Fruit fly (Drosophila melanogaster) whole organism, embryonic: Measurements from ENCODE around the gene ClC-a.
A peak's percentile ranks its signal among the peaks of the same experiment; 100 is the strongest.

ENCODE experiments used
- ATbp ChIP-seq: fragments of 200-800 bp; sonication (Bioruptor generic); optimal IDR thresholded peaks from 2 replicates; lab custom pipeline; 2017; ENCODE audit warnings: missing biosample characterization, mild to moderate bottlenecking, missing genetic modification characterization, missing genetic modification reagents
- Antp ChIP-seq: fragments of 200-800 bp; sonication (Bioruptor generic); optimal IDR thresholded peaks from 3 replicates; lab custom pipeline; 2016; ENCODE audit warnings: missing biosample characterization, missing genetic modification characterization
- Asciz ChIP-seq: fragments of 200-800 bp; sonication (Bioruptor generic); optimal IDR thresholded peaks from 2 replicates; lab custom pipeline; 2017; ENCODE audit warnings: missing biosample characterization, mild to moderate bottlenecking, missing genetic modification characterization, missing genetic modification reagents
- C15 ChIP-seq: fragments of 200-800 bp; sonication (Bioruptor generic); IDR thresholded peaks from 3 replicates; pipeline ENCODE4 v1.3.6; 2022; ENCODE audit warnings: missing biosample characterization, missing genetic modification characterization
- CG10654 ChIP-seq: fragments of 200-800 bp; sonication (Bioruptor generic); optimal IDR thresholded peaks from 2 replicates; lab custom pipeline; 2016; ENCODE audit warnings: missing biosample characterization, missing genetic modification characterization
- CG12219 ChIP-seq: fragments of 200-800 bp; sonication (Bioruptor generic); optimal IDR thresholded peaks from 3 replicates; lab custom pipeline; 2018; ENCODE audit warnings: missing biosample characterization, mild to moderate bottlenecking, missing genetic modification characterization
- CG12236 ChIP-seq: fragments of 200-800 bp; sonication (Bioruptor generic); optimal IDR thresholded peaks from 2 replicates; lab custom pipeline; 2016; ENCODE audit warnings: missing biosample characterization, missing genetic modification characterization
- CG1233 ChIP-seq: fragments of 200-800 bp; sonication (Bioruptor generic); optimal IDR thresholded peaks from 4 replicates; lab custom pipeline; 2018; ENCODE audit warnings: missing biosample characterization, mild to moderate bottlenecking, missing genetic modification characterization
- CG17328 ChIP-seq: fragments of 200-800 bp; sonication (Bioruptor generic); IDR thresholded peaks from 2 replicates; pipeline ENCODE4 v1.3.6; 2022; ENCODE audit warnings: missing biosample characterization, missing genetic modification characterization
- CG17359 ChIP-seq: fragments of 200-800 bp; sonication (Bioruptor generic); optimal IDR thresholded peaks from 3 replicates; lab custom pipeline; 2018; ENCODE audit warnings: missing biosample characterization, mild to moderate bottlenecking, missing genetic modification characterization, moderate library complexity
- CG17912 ChIP-seq: fragments of 200-800 bp; sonication (Bioruptor generic); optimal IDR thresholded peaks from 2 replicates; lab custom pipeline; 2018; ENCODE audit warnings: missing biosample characterization, mild to moderate bottlenecking, missing genetic modification characterization
- CG2129 ChIP-seq: fragments of 200-800 bp; sonication (Bioruptor generic); IDR thresholded peaks from 2 replicates; pipeline ENCODE4 v1.3.6; 2022; ENCODE audit warnings: missing biosample characterization, missing genetic modification characterization; ENCODE audit not compliant: partially characterized antibody
- CG30431 ChIP-seq: fragments of 200-800 bp; sonication (Bioruptor generic); optimal IDR thresholded peaks from 2 replicates; lab custom pipeline; 2017; ENCODE audit warnings: missing biosample characterization, missing genetic modification characterization
- CG3065 ChIP-seq: fragments of 200-800 bp; sonication (Bioruptor generic); optimal IDR thresholded peaks from 2 replicates; lab custom pipeline; 2016; ENCODE audit warnings: missing biosample characterization, missing genetic modification characterization
- CG4854 ChIP-seq: fragments of 200-800 bp; sonication (Bioruptor generic); optimal IDR thresholded peaks from 2 replicates; lab custom pipeline; 2016; ENCODE audit warnings: missing biosample characterization, missing genetic modification characterization, inconsistent platforms
- CG7271 ChIP-seq: fragments of 200-800 bp; sonication (Bioruptor generic); optimal IDR thresholded peaks from 2 replicates; lab custom pipeline; 2018; ENCODE audit warnings: missing biosample characterization, mild to moderate bottlenecking, missing genetic modification characterization, moderate library complexity
- CG7987 ChIP-seq: fragments of 200-800 bp; sonication (Bioruptor generic); optimal IDR thresholded peaks from 2 replicates; lab custom pipeline; 2018; ENCODE audit warnings: missing biosample characterization, mild to moderate bottlenecking, missing genetic modification characterization, moderate library complexity
- CG9609 ChIP-seq: fragments of 200-800 bp; sonication (Bioruptor generic); optimal IDR thresholded peaks from 3 replicates; lab custom pipeline; 2016; ENCODE audit warnings: missing biosample characterization, missing genetic modification characterization
- CG9876 ChIP-seq: fragments of 200-800 bp; sonication (Bioruptor generic); optimal IDR thresholded peaks from 2 replicates; lab custom pipeline; 2016; ENCODE audit warnings: missing biosample characterization, missing genetic modification characterization
- D ChIP-seq, 2 experiments: fragments of 200-800 bp in 1 of 2; fragments of >200 bp in 1 of 2; sonication (Bioruptor generic) in 1 of 2; optimal IDR thresholded peaks; 2 replicates in 1 of 2; 3 replicates in 1 of 2; lab custom pipeline; 2017; ENCODE audit warnings: mild to moderate bottlenecking in 1 of 2, missing biosample characterization in 1 of 2, missing genetic modification characterization in 1 of 2, missing genetic modification reagents in 1 of 2
- Deaf1 ChIP-seq: fragments of 200-800 bp; optimal IDR thresholded peaks from 3 replicates; lab custom pipeline; 2019; ENCODE audit warnings: missing biosample characterization, mild to moderate bottlenecking, missing genetic modification characterization, moderate library complexity
- Dek ChIP-seq: fragments of 200-800 bp; sonication (Bioruptor generic); optimal IDR thresholded peaks from 3 replicates; lab custom pipeline; 2019; ENCODE audit warnings: missing biosample characterization, mild to moderate bottlenecking, missing genetic modification characterization, moderate library complexity
- Dp ChIP-seq: fragments of 200-800 bp; sonication (Bioruptor generic); optimal IDR thresholded peaks from 2 replicates; lab custom pipeline; 2018; ENCODE audit warnings: missing biosample characterization, mild to moderate bottlenecking, missing genetic modification characterization, moderate library complexity
- Drgx ChIP-seq: fragments of 200-800 bp; sonication (Bioruptor generic); IDR thresholded peaks from 2 replicates; pipeline ENCODE4 v1.3.6; 2022; ENCODE audit warnings: missing biosample characterization, missing genetic modification characterization
- H2.0 ChIP-seq: fragments of 200-800 bp; sonication (Bioruptor generic); IDR thresholded peaks from 2 replicates; pipeline ENCODE4 v1.3.6; 2022; ENCODE audit warnings: missing biosample characterization, missing genetic modification characterization
- Hr39 ChIP-seq: fragments of >200 bp; optimal IDR thresholded peaks from 2 replicates; lab custom pipeline; 2017
- Oaz ChIP-seq: fragments of 200-800 bp; sonication (Bioruptor generic); IDR thresholded peaks from 2 replicates; pipeline ENCODE4 v1.3.6; 2022; ENCODE audit warnings: missing biosample characterization, missing genetic modification characterization
- PHDP ChIP-seq: fragments of 200-800 bp; sonication (Bioruptor generic); optimal IDR thresholded peaks from 3 replicates; lab custom pipeline; 2018; ENCODE audit warnings: missing biosample characterization, mild to moderate bottlenecking, missing genetic modification characterization, moderate library complexity
- Pdp1 ChIP-seq, 2 experiments: fragments of 200-800 bp; sonication (Bioruptor generic); optimal IDR thresholded peaks; 3 replicates each; lab custom pipeline; 2016; ENCODE audit warnings: missing biosample characterization in 2 of 2, missing genetic modification characterization in 2 of 2, mild to moderate bottlenecking in 1 of 2, moderate library complexity in 1 of 2
- Ravus ChIP-seq: fragments of 200-800 bp; sonication (Bioruptor generic); IDR thresholded peaks from 2 replicates; pipeline ENCODE4 v1.3.6; 2022; ENCODE audit warnings: missing biosample characterization, missing genetic modification characterization
- az2 ChIP-seq: fragments of 200-800 bp; sonication (Bioruptor generic); optimal IDR thresholded peaks from 3 replicates; lab custom pipeline; 2016; ENCODE audit warnings: missing biosample characterization, missing genetic modification characterization
- bsh ChIP-seq, 2 experiments: fragments of 200-800 bp; sonication (Bioruptor generic); optimal IDR thresholded peaks; 2 replicates each; lab custom pipeline; 2017 to 2018; ENCODE audit warnings: mild to moderate bottlenecking in 2 of 2, missing biosample characterization in 2 of 2, missing genetic modification characterization in 2 of 2, moderate library complexity in 1 of 2
- btn ChIP-seq: fragments of 200-800 bp; sonication (Bioruptor generic); optimal IDR thresholded peaks from 2 replicates; lab custom pipeline; 2016; ENCODE audit warnings: missing biosample characterization, missing genetic modification characterization
- ci ChIP-seq: fragments of 200-800 bp; sonication (Bioruptor generic); IDR thresholded peaks from 3 replicates; pipeline ENCODE4 v1.3.6; 2022; ENCODE audit warnings: missing biosample characterization, missing genetic modification characterization
- dimm ChIP-seq: fragments of 200-800 bp; sonication (Bioruptor generic); IDR thresholded peaks from 2 replicates; pipeline ENCODE4 v1.3.6; 2022; ENCODE audit warnings: missing biosample characterization, missing genetic modification characterization
- disco-r ChIP-seq: fragments of 200-800 bp; sonication (Bioruptor generic); optimal IDR thresholded peaks from 2 replicates; lab custom pipeline; 2016; ENCODE audit warnings: missing biosample characterization, missing genetic modification characterization
- en ChIP-seq: fragments of 200-800 bp; sonication (Bioruptor generic); optimal IDR thresholded peaks from 2 replicates; lab custom pipeline; 2016; ENCODE audit warnings: missing biosample characterization, missing genetic modification characterization
- lola ChIP-seq, 3 experiments: fragments of >200 bp in 2 of 3; fragments of 200-800 bp in 1 of 3; sonication (Bioruptor generic) in 1 of 3; optimal IDR thresholded peaks; 2 replicates each; lab custom pipeline; 2017 to 2019; ENCODE audit warnings: missing biosample characterization in 3 of 3, missing genetic modification characterization in 3 of 3, mild to moderate bottlenecking in 1 of 3, moderate library complexity in 1 of 3
- nerfin-2 ChIP-seq: fragments of 200-800 bp; sonication (Bioruptor generic); IDR thresholded peaks from 2 replicates; pipeline ENCODE4 v1.3.6; 2022; ENCODE audit warnings: missing biosample characterization, missing genetic modification characterization; ENCODE audit not compliant: partially characterized antibody
- rib ChIP-seq: fragments of 200-800 bp; sonication (Bioruptor generic); IDR thresholded peaks from 2 replicates; pipeline ENCODE4 v1.3.6; 2022; ENCODE audit warnings: missing biosample characterization, missing genetic modification characterization
- sc ChIP-seq, 3 experiments: fragments of >200 bp in 2 of 3; fragments of 200-800 bp in 1 of 3; sonication (Bioruptor generic) in 1 of 3; optimal IDR thresholded peaks; 2 replicates in 2 of 3; 3 replicates in 1 of 3; lab custom pipeline; 2017; ENCODE audit warnings: mild to moderate bottlenecking in 1 of 3, missing biosample characterization in 1 of 3, missing genetic modification characterization in 1 of 3, missing genetic modification reagents in 1 of 3
- schlank ChIP-seq: fragments of 200-800 bp; sonication (Bioruptor generic); optimal IDR thresholded peaks from 2 replicates; lab custom pipeline; 2018; ENCODE audit warnings: missing biosample characterization, mild to moderate bottlenecking, missing genetic modification characterization
- seq ChIP-seq: fragments of 200-800 bp; sonication (Bioruptor generic); IDR thresholded peaks from 2 replicates; pipeline ENCODE4 v1.3.6; 2022; ENCODE audit warnings: missing biosample characterization, missing genetic modification characterization
- shn ChIP-seq: fragments of 200-800 bp; sonication (Bioruptor generic); optimal IDR thresholded peaks from 3 replicates; lab custom pipeline; 2016; ENCODE audit warnings: missing biosample characterization, missing genetic modification characterization
- slbo ChIP-seq: fragments of 200-800 bp; sonication (Bioruptor generic); IDR thresholded peaks from 2 replicates; pipeline ENCODE4 v1.3.6; 2022; ENCODE audit warnings: missing biosample characterization, missing genetic modification characterization
- usp ChIP-seq: fragments of >200 bp; optimal IDR thresholded peaks from 2 replicates; lab custom pipeline; 2017; ENCODE audit warnings: missing biosample characterization, missing genetic modification characterization
- vfl ChIP-seq: fragments of 200-800 bp; sonication (Bioruptor generic); optimal IDR thresholded peaks from 2 replicates; lab custom pipeline; 2016; ENCODE audit warnings: missing biosample characterization, missing genetic modification characterization

Gene ClC-a

DNA sequence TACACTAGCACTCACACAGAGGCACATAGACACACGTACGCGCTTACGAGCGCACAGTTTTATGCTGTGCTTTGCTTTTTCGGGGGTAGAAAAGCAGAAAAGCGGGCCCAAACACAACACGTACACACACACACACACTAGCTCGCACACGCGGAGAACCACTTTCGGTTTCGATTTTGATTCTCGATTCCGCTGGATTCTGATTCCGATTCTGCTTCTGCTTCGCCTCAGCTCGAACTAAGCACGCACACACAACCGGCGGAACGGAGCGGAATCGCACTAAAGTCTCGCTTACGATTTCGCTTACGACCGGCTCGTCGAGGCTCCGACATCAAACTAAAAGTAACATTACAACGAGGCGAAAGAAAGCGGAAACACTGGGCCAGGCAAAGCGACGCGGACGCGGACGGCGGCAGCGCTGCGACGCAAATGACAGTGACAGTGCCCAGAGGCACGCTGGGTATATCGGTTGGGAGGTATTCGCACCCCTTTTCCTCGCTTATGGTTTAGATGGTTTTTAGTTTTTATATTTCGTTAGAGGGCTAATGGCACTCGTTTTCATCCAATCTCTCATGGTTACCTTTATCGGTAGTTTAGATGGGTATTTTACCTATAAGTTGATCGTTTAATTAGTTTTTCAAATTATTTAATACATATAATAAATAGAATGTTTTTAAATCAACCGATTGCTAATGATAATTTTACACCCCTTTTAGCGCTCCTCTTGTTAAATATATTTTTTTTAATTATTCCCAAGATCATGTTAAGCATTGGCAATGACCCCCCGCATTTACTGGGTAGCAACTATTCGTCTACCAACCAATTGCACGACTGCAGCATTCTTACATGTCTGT, 34.8 kb downstream of the ClC-a start (continued):
- TF ChIP-seq CG12236 = no peak
- peak; percentile 21 for TF ChIP-seq ATbp (GFP tag; lab: Kevin White, UChicago)
- peak; percentile 65 for TF ChIP-seq CG30431 (GFP tag; lab: Kevin White, UChicago)
- TF ChIP-seq dimm (GFP tag; lab: Robert Waterston, UW) = no peak
- peak; percentile 8 for TF ChIP-seq CG4854 (GFP tag; lab: Kevin White, UChicago)
- TF ChIP-seq Drgx (GFP tag; lab: Robert Waterston, UW) = peak; percentile 6; the same call in 1 of the 2 replicates
- peak; percentile 43 for TF ChIP-seq CG10654 (GFP tag; lab: Kevin White, UChicago)
- peak; percentile 73 for TF ChIP-seq slbo
- TF ChIP-seq CG9609 = peak; percentile 24
- no peak for TF ChIP-seq sc (optimal IDR thresholded peaks at IDR 0.05; lab: Kevin White, UChicago)
- peak; percentile 87 for TF ChIP-seq sc (GFP tag; optimal IDR thresholded peaks at IDR 0.05; lab: Kevin White, UChicago)
- TF ChIP-seq seq (GFP tag; lab: Robert Waterston, UW) = peak; percentile 61; the same call in 1 of the 2 replicates
- no peak for TF ChIP-seq CG12219 (GFP tag; lab: Kevin White, UChicago)
- no peak for TF ChIP-seq CG2129 (GFP tag; lab: Robert Waterston, UW)
- TF ChIP-seq CG17328 (GFP tag; lab: Robert Waterston, UW) = peak; percentile 54; the same call in 1 of the 2 replicates
- no peak for TF ChIP-seq CG17912 (GFP tag; lab: Kevin White, UChicago)
- TF ChIP-seq Asciz = peak; percentile 77
- peak; percentile 82 for TF ChIP-seq ci (GFP tag; lab: Robert Waterston, UW)
- TF ChIP-seq C15 (GFP tag; lab: Robert Waterston, UW) = no peak
- TF ChIP-seq Hr39 (lab: Kevin White, UChicago) = no peak
- peak; percentile 80 for TF ChIP-seq az2
- TF ChIP-seq shn (GFP tag; lab: Kevin White, UChicago) = peak; percentile 62
- TF ChIP-seq rib (GFP tag; lab: Robert Waterston, UW) = peak; percentile 78; the same call in 1 of the 2 replicates
- TF ChIP-seq CG1233 (GFP tag; lab: Kevin White, UChicago) = peak; percentile 56
- TF ChIP-seq en (GFP tag; lab: Kevin White, UChicago) = no peak
- peak; percentile 34 for TF ChIP-seq H2.0
- peak in 1 of 2 experiments; percentile 42 for TF ChIP-seq Pdp1 (GFP tag; optimal IDR thresholded peaks at IDR 0.05; lab: Kevin White, UChicago)
- no peak for TF ChIP-seq Ravus
- peak; percentile 16 for TF ChIP-seq vfl (GFP tag; lab: Kevin White, UChicago)
- no peak for TF ChIP-seq Oaz (GFP tag; lab: Robert Waterston, UW)
- TF ChIP-seq nerfin-2 = peak; percentile 53; the same call in 1 of the 2 replicates
- peak; percentile 86 for TF ChIP-seq D (optimal IDR thresholded peaks at IDR 0.05; lab: Kevin White, UChicago)
- peak; percentile 75 for TF ChIP-seq D (GFP tag; optimal IDR thresholded peaks at IDR 0.05; lab: Kevin White, UChicago)
- no peak for TF ChIP-seq usp (GFP tag; lab: Kevin White, UChicago)
- no peak for TF ChIP-seq CG7271 (tag; lab: Kevin White, UChicago)
- TF ChIP-seq CG9876 (GFP tag; lab: Kevin White, UChicago) = no peak
- TF ChIP-seq schlank (tag; lab: Kevin White, UChicago) = no peak
- peak; percentile 22 for TF ChIP-seq Dek
- peak; percentile 87 for TF ChIP-seq Deaf1
- peak; percentile 69 for TF ChIP-seq CG7987
- TF ChIP-seq CG17359 (tag; lab: Kevin White, UChicago) = peak; percentile 26
- peak; percentile 43 to 44 for TF ChIP-seq bsh (GFP tag; optimal IDR thresholded peaks at IDR 0.05; lab: Kevin White, UChicago)
- TF ChIP-seq Dp (GFP tag; lab: Kevin White, UChicago) = no peak
- peak; percentile 24 for TF ChIP-seq PHDP (tag; lab: Kevin White, UChicago)
- TF ChIP-seq Antp (GFP tag; lab: Kevin White, UChicago) = peak; percentile 48
- peak; percentile 2 for TF ChIP-seq CG3065 (GFP tag; lab: Kevin White, UChicago)
- TF ChIP-seq disco-r (GFP tag; lab: Kevin White, UChicago) = no peak
- peak; percentile 38 for TF ChIP-seq btn (GFP tag; lab: Kevin White, UChicago)
- peak in 2 of 3 experiments; percentile 5 to 87 for TF ChIP-seq lola (GFP tag; optimal IDR thresholded peaks at IDR 0.05; lab: Kevin White, UChicago)
